Worm (Caenorhabditis elegans) whole organism, midembryonic: Measurements from ENCODE around the gene pitr-1.
"Not testable (repeated sequence)": the region's sequence is repeated elsewhere in the genome, so short reads cannot be mapped to it uniquely, and the experiment has no call there.

ENCODE experiments used
- T22C8.4 ChIP-seq: fragments of 200-800 bp; sonication (Bioruptor generic); IDR thresholded peaks from 2 replicates; pipeline ENCODE4 v1.3.6; 2022; ENCODE audit warnings: missing genetic modification characterization, missing compliant biosample characterization
- cog-1 ChIP-seq: sonication (generic microtip); optimal IDR thresholded peaks from 2 replicates; lab custom pipeline; 2016; ENCODE audit warnings: missing genetic modification characterization, missing compliant biosample characterization
- flt-1 ChIP-seq: fragments of 200-800 bp; sonication (Bioruptor generic); IDR thresholded peaks from 2 replicates; pipeline ENCODE4 v1.3.6; 2022; ENCODE audit warnings: missing genetic modification characterization, missing compliant biosample characterization
- klf-2 ChIP-seq: fragments of 200-800 bp; sonication (Bioruptor generic); conservative IDR thresholded peaks from 2 replicates; pipeline ENCODE4 v1.3.6; 2022; ENCODE audit warnings: missing genetic modification reagents, missing genetic modification characterization, missing compliant biosample characterization
- med-1 ChIP-seq: sonication (generic microtip); optimal IDR thresholded peaks from 2 replicates; lab custom pipeline; 2017; ENCODE audit warnings: missing genetic modification characterization, mild to moderate bottlenecking, missing compliant biosample characterization, antibody characterized with exemption, missing genetic modification reagents; ENCODE audit not compliant: insufficient read depth
- ref-1 ChIP-seq: fragments of 200-800 bp; sonication (Bioruptor generic); conservative IDR thresholded peaks from 2 replicates; pipeline ENCODE4 v1.3.6; 2022; ENCODE audit warnings: missing genetic modification reagents, missing genetic modification characterization, missing compliant biosample characterization
- tab-1 ChIP-seq: fragments of 200-800 bp; sonication (Bioruptor generic); IDR thresholded peaks from 2 replicates; pipeline ENCODE4 v1.3.6; 2022; ENCODE audit warnings: missing genetic modification characterization, missing compliant biosample characterization
- ztf-23 ChIP-seq: fragments of 200-800 bp; sonication (Bioruptor generic); IDR thresholded peaks from 2 replicates; pipeline ENCODE4 v1.3.6; 2022; ENCODE audit warnings: missing genetic modification reagents, missing genetic modification characterization, missing compliant biosample characterization
- ztf-29 ChIP-seq: fragments of 200-800 bp; sonication (Bioruptor generic); IDR thresholded peaks from 2 replicates; pipeline ENCODE4 v1.3.6; 2022; ENCODE audit warnings: missing genetic modification reagents, missing genetic modification characterization, missing compliant biosample characterization

The pitr-1 gene

ce11 chrIV:7393700-7394099 is at the start of gene pitr-1:
pitr-1 (plus strand) TSS chrIV:7394085.
- no peak for TF ChIP-seq med-1 (GFP tag; lab: Kevin White, UChicago)

- no peak for TF ChIP-seq med-1 (GFP tag; lab: Kevin White, UChicago)
- TF ChIP-seq ref-1: no peak
- no peak for TF ChIP-seq klf-2 (GFP tag; lab: Robert Waterston, UW)
- TF ChIP-seq T22C8.4 (GFP tag; lab: Robert Waterston, UW): no peak
- TF ChIP-seq ztf-23: no peak
- no peak for TF ChIP-seq flt-1 (GFP tag; lab: Robert Waterston, UW)
Observed at ce11 chrIV:7346751-7347150, 47.1 kb upstream of the pitr-1 start, which contains the start of gene daf-42. daf-42 (minus strand) TSS chrIV:7346851.

- not testable (repeated sequence) for TF ChIP-seq flt-1 (GFP tag; lab: Robert Waterston, UW); ztf-29 (GFP tag; lab: Robert Waterston, UW); med-1 (GFP tag; lab: Kevin White, UChicago)
Observed at ce11 chrIV:7365011-7365410, 28.9 kb upstream of the pitr-1 start, which contains the start of gene Y40C5A.4. Y40C5A.4 (minus strand) TSS chrIV:7365111.

ce11 chrIV:7374847-7375246 is 19.0 kb upstream of the pitr-1 start, which contains the start of gene T12B3.3:
T12B3.3 (plus strand) TSS chrIV:7375147.
- not testable (repeated sequence) for TF ChIP-seq flt-1 (GFP tag; lab: Robert Waterston, UW); ref-1; T22C8.4 (GFP tag; lab: Robert Waterston, UW)

DNA sequence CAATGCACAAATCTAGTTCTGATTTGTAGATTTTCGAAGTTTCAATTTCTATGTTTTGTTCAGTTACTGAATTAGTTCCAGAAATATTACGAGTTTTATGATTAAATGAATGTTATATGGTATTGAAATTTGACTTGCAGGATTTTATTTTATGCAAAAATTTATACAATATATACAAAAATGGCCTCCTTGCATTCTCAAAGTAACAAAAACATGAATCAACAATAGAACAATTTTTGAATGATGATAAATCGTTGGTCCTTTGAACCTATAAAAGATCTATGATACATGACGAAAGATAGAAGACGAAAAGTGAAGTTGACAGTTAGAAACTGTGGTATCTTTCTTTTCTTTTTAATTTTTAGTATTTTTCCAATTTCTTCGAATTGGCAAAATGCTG is 17.4 kb upstream of the pitr-1 start, which contains the start of gene T12B3.2:
Gene T12B3.2 (plus strand): TSS at position 301 of the 400 bp plus-strand sequence.
- TF ChIP-seq cog-1 (tag; lab: Kevin White, UChicago): no peak
- no peak for TF ChIP-seq ztf-29 (GFP tag; lab: Robert Waterston, UW)
- no peak for TF ChIP-seq klf-2 (GFP tag; lab: Robert Waterston, UW)
- no peak for TF ChIP-seq med-1 (GFP tag; lab: Kevin White, UChicago)
- TF ChIP-seq tab-1 (GFP tag; lab: Robert Waterston, UW): no peak
- TF ChIP-seq T22C8.4 (GFP tag; lab: Robert Waterston, UW): no peak
- TF ChIP-seq ztf-23: no peak
- no peak for TF ChIP-seq flt-1 (GFP tag; lab: Robert Waterston, UW)
- TF ChIP-seq ref-1: no peak

DNA sequence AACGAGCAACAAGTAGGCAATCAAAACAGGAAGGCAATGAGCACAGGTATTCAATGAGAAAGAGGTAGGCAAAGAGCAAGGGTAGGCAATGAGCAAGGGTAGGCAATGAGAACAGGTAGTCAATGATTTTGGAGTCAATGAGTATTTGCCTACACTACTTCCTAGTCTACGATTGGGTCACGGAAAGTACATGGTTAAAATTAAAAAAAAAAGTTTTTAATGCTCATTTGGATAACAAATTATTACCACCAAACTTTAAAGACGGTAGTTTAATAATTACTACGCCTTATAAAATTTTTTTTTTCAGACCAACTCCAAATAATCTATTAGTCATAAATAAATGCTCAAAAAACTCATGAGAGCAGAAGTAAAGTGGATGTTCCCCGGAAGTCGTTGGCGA is 12.1 kb upstream of the pitr-1 start, which contains the start of gene ptp-8:
Gene ptp-8 (plus strand): TSS at position 301 of the 400 bp plus-strand sequence.
- no peak for TF ChIP-seq T22C8.4 (GFP tag; lab: Robert Waterston, UW)
- no peak for TF ChIP-seq klf-2 (GFP tag; lab: Robert Waterston, UW)
- no peak for TF ChIP-seq ztf-29 (GFP tag; lab: Robert Waterston, UW)
- no peak for TF ChIP-seq ztf-23
- TF ChIP-seq tab-1 (GFP tag; lab: Robert Waterston, UW): no peak
- TF ChIP-seq cog-1 (tag; lab: Kevin White, UChicago): no peak
- no peak for TF ChIP-seq flt-1 (GFP tag; lab: Robert Waterston, UW)
- no peak for TF ChIP-seq ref-1
- no peak for TF ChIP-seq med-1 (GFP tag; lab: Kevin White, UChicago)

ce11 chrIV:7386835-7387551 is 6.9 kb upstream of the pitr-1 start:
- no peak for TF ChIP-seq tab-1 (GFP tag; lab: Robert Waterston, UW)
- no peak for TF ChIP-seq flt-1 (GFP tag; lab: Robert Waterston, UW)
- peak; percentile 24 for TF ChIP-seq cog-1 (tag; lab: Kevin White, UChicago)
- no peak for TF ChIP-seq klf-2 (GFP tag; lab: Robert Waterston, UW)

- TF ChIP-seq tab-1 (GFP tag; lab: Robert Waterston, UW) (no peak), klf-2 (GFP tag; lab: Robert Waterston, UW) (no peak), T22C8.4 (GFP tag; lab: Robert Waterston, UW) (no peak), ref-1 (no peak), flt-1 (GFP tag; lab: Robert Waterston, UW) (no peak), med-1 (GFP tag; lab: Kevin White, UChicago) (no peak), ztf-29 (GFP tag; lab: Robert Waterston, UW) (no peak), cog-1 (tag; lab: Kevin White, UChicago) (no peak), ztf-23 (no peak)
Observed at ce11 chrIV:7388843-7389242, 5.0 kb upstream of the pitr-1 start, which contains the start of gene mob-3. mob-3 (minus strand) TSS chrIV:7388943.

DNA sequence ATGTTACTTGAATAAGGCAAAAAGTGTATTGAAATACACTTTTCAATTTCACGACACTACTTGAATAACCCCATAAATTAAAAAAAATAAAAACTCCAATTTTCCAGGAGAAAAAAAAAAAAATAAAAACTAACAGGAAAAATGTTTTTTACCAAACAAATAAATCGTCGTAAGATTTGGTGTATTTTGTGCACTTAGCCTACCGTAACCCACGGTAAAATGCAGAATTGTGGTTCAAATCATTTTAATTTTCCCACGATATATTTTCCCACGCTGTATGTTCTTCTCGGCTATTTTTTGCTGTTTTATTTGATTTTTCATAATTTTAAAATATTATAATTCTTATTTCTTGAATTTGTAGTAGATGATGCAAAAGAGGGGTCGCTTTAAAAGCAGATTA is 4.2 kb upstream of the pitr-1 start:
- no peak for TF ChIP-seq ztf-23
- TF ChIP-seq med-1 (GFP tag; lab: Kevin White, UChicago): no peak
- TF ChIP-seq klf-2 (GFP tag; lab: Robert Waterston, UW): no peak
- TF ChIP-seq ztf-29 (GFP tag; lab: Robert Waterston, UW): no peak
- TF ChIP-seq ref-1: no peak
- TF ChIP-seq tab-1 (GFP tag; lab: Robert Waterston, UW): no peak
- no peak for TF ChIP-seq flt-1 (GFP tag; lab: Robert Waterston, UW)
- no peak for TF ChIP-seq cog-1 (tag; lab: Kevin White, UChicago)
- TF ChIP-seq T22C8.4 (GFP tag; lab: Robert Waterston, UW): no peak
